Fruit fly (Drosophila melanogaster) whole organism, wandering third instar larva: ENCODE results near the gene sdk.

ENCODE experiments used
- Dfd ChIP-seq: fragments of >200 bp; optimal IDR thresholded peaks from 2 replicates; lab custom pipeline; 2017; ENCODE audit warnings: missing biosample characterization, missing genetic modification characterization
- Hr78 ChIP-seq: fragments of >200 bp; optimal IDR thresholded peaks from 2 replicates; lab custom pipeline; 2017; ENCODE audit warnings: missing biosample characterization, missing genetic modification characterization
- Rel ChIP-seq, 2 experiments: fragments of 200-800 bp; sonication (Bioruptor generic) in 1 of 2; optimal IDR thresholded peaks; 2 replicates in 1 of 2; 3 replicates in 1 of 2; lab custom pipeline; 2016 to 2019; ENCODE audit warnings: mild to moderate bottlenecking in 2 of 2, missing biosample characterization in 2 of 2, missing genetic modification characterization in 2 of 2, moderate library complexity in 1 of 2
- psq ChIP-seq: fragments of 200-800 bp; sonication (Bioruptor generic); optimal IDR thresholded peaks from 3 replicates; lab custom pipeline; 2017; ENCODE audit warnings: missing biosample characterization, mild to moderate bottlenecking, missing genetic modification characterization, moderate library complexity

DNA sequence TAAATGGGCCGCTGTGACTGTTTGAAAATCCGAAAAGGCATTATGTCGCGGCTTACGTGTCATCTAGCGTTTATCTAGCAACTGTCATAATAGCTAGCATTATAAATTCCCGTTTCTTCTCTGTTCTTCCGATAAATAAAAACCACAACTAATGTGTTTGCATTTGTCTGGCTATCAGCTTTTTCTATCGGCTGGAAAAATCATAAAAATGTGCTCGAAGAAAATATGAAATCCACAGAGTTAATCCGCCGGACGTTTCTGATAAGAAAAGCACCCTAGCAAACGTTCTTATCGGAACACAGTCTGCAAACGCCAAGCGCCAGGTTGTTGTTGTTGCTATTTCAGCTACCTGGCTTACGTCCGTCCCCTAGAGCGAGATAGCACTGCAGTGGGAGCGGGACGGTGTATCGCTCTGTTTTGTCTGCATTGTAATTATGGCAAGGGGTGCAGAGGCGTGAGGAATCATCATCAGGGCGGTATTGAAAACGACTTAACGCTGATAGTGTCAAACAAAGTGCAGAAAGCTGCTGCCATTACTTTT, 87.6 kb downstream of the sdk start:
- TF ChIP-seq Dfd (GFP tag; lab: Kevin White, UChicago) (no peak), Hr78 (GFP tag; lab: Kevin White, UChicago) (no peak), psq (GFP tag; lab: Kevin White, UChicago) (no peak), Rel (GFP tag; optimal IDR thresholded peaks at IDR 0.05; lab: Kevin White, UChicago) (no peak), Rel (tag; optimal IDR thresholded peaks at IDR 0.05; lab: Kevin White, UChicago) (no peak)
